Fruit fly (Drosophila melanogaster): ENCODE results near the gene Acsx4.

DNA sequence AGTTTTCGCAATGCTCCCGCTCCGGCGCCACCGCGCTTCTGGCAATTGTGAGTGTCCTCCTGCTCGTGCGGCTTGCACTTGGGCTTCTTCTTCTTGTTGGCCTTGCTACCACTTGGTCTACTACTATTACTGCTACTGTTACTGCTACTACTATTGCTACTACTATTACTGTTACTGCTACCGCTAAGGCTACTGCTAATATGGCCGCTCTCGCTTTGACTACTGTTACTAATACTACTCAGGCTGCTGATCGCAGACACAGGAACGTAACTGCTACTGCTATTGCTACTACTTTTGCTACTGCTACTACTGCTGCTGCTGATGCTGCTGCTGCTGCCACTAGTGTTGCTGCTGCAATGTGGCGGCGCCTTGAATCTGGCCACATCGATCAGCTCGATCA lies 13.5 kb downstream of the Acsx4 start:
- TF ChIP-seq CG13204 (GFP tag; optimal IDR thresholded peaks at IDR 0.05), result no peak
- no peak for TF ChIP-seq gl (tag; optimal IDR thresholded peaks at IDR 0.05)
- TF ChIP-seq CG14655 (GFP tag; optimal IDR thresholded peaks at IDR 0.05), result no peak
- no peak for TF ChIP-seq rn (GFP tag; IDR thresholded peaks at IDR 0.05)
- TF ChIP-seq Pif1A (GFP tag; optimal IDR thresholded peaks at IDR 0.05), result no peak
- TF ChIP-seq CG12605 (GFP tag; IDR thresholded peaks at IDR 0.05), result no peak
- TF ChIP-seq Ets98B (GFP tag; IDR thresholded peaks at IDR 0.05), result no peak
- TF ChIP-seq EcR (GFP tag; optimal IDR thresholded peaks at IDR 0.05), result no peak
- no peak for TF ChIP-seq fd96Ca (GFP tag; IDR thresholded peaks at IDR 0.05)
- no peak for TF ChIP-seq CG4496 (GFP tag; IDR thresholded peaks at IDR 0.05)
- no peak for TF ChIP-seq CG8301 (tag; optimal IDR thresholded peaks at IDR 0.05)
- TF ChIP-seq CG9948 (tag; optimal IDR thresholded peaks at IDR 0.05), result no peak
- TF ChIP-seq CG15710 (tag; optimal IDR thresholded peaks at IDR 0.05), result no peak
- TF ChIP-seq CG10348 (GFP tag; IDR thresholded peaks at IDR 0.05), result no peak
